Worm (Caenorhabditis elegans) whole organism, L3 larva: ENCODE data around the gene cnc-5.

ENCODE experiments used
- R02D3.7 ChIP-seq: fragments of 150-350 bp; optimal IDR thresholded peaks from 2 replicates; lab custom pipeline; 2014; ENCODE audit warnings: missing biosample characterization, missing genetic modification characterization
- ZK546.5 ChIP-seq: sonication (generic microtip); optimal IDR thresholded peaks from 2 replicates; lab custom pipeline; 2017; ENCODE audit warnings: missing biosample characterization, missing genetic modification characterization
- ama-1 ChIP-seq: fragments of 150-350 bp; optimal IDR thresholded peaks from 2 replicates; lab custom pipeline; 2018
- ceh-16 ChIP-seq: sonication (generic microtip); optimal IDR thresholded peaks from 2 replicates; lab custom pipeline; 2017; ENCODE audit warnings: missing biosample characterization, missing genetic modification characterization
- ceh-28 ChIP-seq: fragments of 150-350 bp; optimal IDR thresholded peaks from 2 replicates; lab custom pipeline; 2014; ENCODE audit warnings: missing biosample characterization, missing genetic modification reagents, missing genetic modification characterization
- ceh-82 ChIP-seq: fragments of 150-350 bp; optimal IDR thresholded peaks from 2 replicates; lab custom pipeline; 2014; ENCODE audit warnings: missing biosample characterization, missing genetic modification characterization
- daf-12 ChIP-seq: fragments of 150-350 bp; optimal IDR thresholded peaks from 2 replicates; lab custom pipeline; 2014; ENCODE audit warnings: missing biosample characterization, missing genetic modification reagents, missing genetic modification characterization
- egl-27 ChIP-seq: sonication (generic microtip); optimal IDR thresholded peaks from 4 replicates; lab custom pipeline; 2017; ENCODE audit warnings: missing biosample characterization, missing genetic modification reagents, missing genetic modification characterization
- egl-5 ChIP-seq: fragments of 150-350 bp; optimal IDR thresholded peaks from 2 replicates; lab custom pipeline; 2017; ENCODE audit warnings: missing biosample characterization, missing genetic modification reagents, missing genetic modification characterization, inconsistent platforms
- elt-2 ChIP-seq: sonication (generic microtip); optimal IDR thresholded peaks from 2 replicates; lab custom pipeline; 2016; ENCODE audit warnings: missing genetic modification reagents, mild to moderate bottlenecking, missing genetic modification characterization, missing compliant biosample characterization
- elt-3 ChIP-seq, 3 experiments: fragments of 150-350 bp in 1 of 3; sonication (generic microtip) in 2 of 3; optimal IDR thresholded peaks; 2 replicates in 2 of 3; 4 replicates in 1 of 3; lab custom pipeline; 2014 to 2017; ENCODE audit warnings: missing biosample characterization in 3 of 3, missing genetic modification characterization in 3 of 3
- eor-1 ChIP-seq, 2 experiments: fragments of 150-350 bp; optimal IDR thresholded peaks; 2 replicates each; lab custom pipeline; 2014 to 2018; ENCODE audit warnings: missing biosample characterization in 2 of 2, missing genetic modification characterization in 2 of 2
- fkh-10 ChIP-seq: sonication (generic microtip); optimal IDR thresholded peaks from 2 replicates; lab custom pipeline; 2017; ENCODE audit warnings: missing biosample characterization, missing genetic modification reagents, missing genetic modification characterization
- fos-1 ChIP-seq: fragments of 150-350 bp; optimal IDR thresholded peaks from 2 replicates; lab custom pipeline; 2014; ENCODE audit warnings: missing biosample characterization, missing genetic modification characterization
- hmg-11 ChIP-seq: sonication (generic microtip); optimal IDR thresholded peaks from 2 replicates; lab custom pipeline; 2016; ENCODE audit warnings: missing genetic modification characterization, missing compliant biosample characterization
- jun-1 ChIP-seq: fragments of 150-350 bp; optimal IDR thresholded peaks from 2 replicates; lab custom pipeline; 2014; ENCODE audit warnings: missing biosample characterization, missing genetic modification reagents, missing genetic modification characterization
- lsy-12 ChIP-seq: sonication (generic microtip); optimal IDR thresholded peaks from 2 replicates; lab custom pipeline; 2016; ENCODE audit warnings: mild to moderate bottlenecking, missing genetic modification characterization, missing compliant biosample characterization
- mml-1 ChIP-seq: fragments of 150-350 bp; sonication (generic microtip); optimal IDR thresholded peaks from 3 replicates; lab custom pipeline; 2014; ENCODE audit warnings: missing biosample characterization, missing genetic modification characterization
- nfya-1 ChIP-seq: sonication (generic microtip); optimal IDR thresholded peaks from 2 replicates; lab custom pipeline; 2017; ENCODE audit warnings: missing genetic modification characterization, mild to moderate bottlenecking, missing compliant biosample characterization, antibody characterized with exemption, moderate library complexity; ENCODE audit not compliant: insufficient read depth
- nhr-11 ChIP-seq: fragments of 150-350 bp; optimal IDR thresholded peaks from 2 replicates; lab custom pipeline; 2014; ENCODE audit warnings: missing biosample characterization, missing genetic modification characterization
- nhr-12 ChIP-seq: fragments of 150-350 bp; optimal IDR thresholded peaks from 2 replicates; lab custom pipeline; 2014; ENCODE audit warnings: missing biosample characterization, missing genetic modification characterization
- nhr-25 ChIP-seq: sonication (generic microtip); optimal IDR thresholded peaks from 2 replicates; lab custom pipeline; 2017; ENCODE audit warnings: missing biosample characterization, missing genetic modification characterization
- nhr-28 ChIP-seq: fragments of 150-350 bp; optimal IDR thresholded peaks from 2 replicates; lab custom pipeline; 2014; ENCODE audit warnings: missing biosample characterization, missing genetic modification characterization
- nhr-43 ChIP-seq: sonication (generic microtip); optimal IDR thresholded peaks from 2 replicates; lab custom pipeline; 2016; ENCODE audit warnings: mild to moderate bottlenecking, missing genetic modification characterization, missing compliant biosample characterization; ENCODE audit not compliant: poor library complexity, severe bottlenecking
- nhr-67 ChIP-seq: fragments of 150-350 bp; optimal IDR thresholded peaks from 2 replicates; lab custom pipeline; 2014; ENCODE audit warnings: missing biosample characterization, missing genetic modification characterization
- nhr-77 ChIP-seq: fragments of 150-350 bp; optimal IDR thresholded peaks from 2 replicates; lab custom pipeline; 2014; ENCODE audit warnings: missing biosample characterization, missing genetic modification characterization
- pha-4 ChIP-seq: fragments of 150-350 bp; optimal IDR thresholded peaks from 2 replicates; lab custom pipeline; 2014; ENCODE audit warnings: missing biosample characterization, missing genetic modification reagents, missing genetic modification characterization
- pqm-1 ChIP-seq: fragments of 150-350 bp; optimal IDR thresholded peaks from 2 replicates; lab custom pipeline; 2017; ENCODE audit warnings: missing biosample characterization, missing genetic modification characterization, inconsistent platforms
- skn-1 ChIP-seq: fragments of 150-350 bp; optimal IDR thresholded peaks from 2 replicates; lab custom pipeline; 2014; ENCODE audit warnings: missing biosample characterization, missing genetic modification characterization
- snpc-4 ChIP-seq: fragments of 150-350 bp; optimal IDR thresholded peaks from 2 replicates; lab custom pipeline; 2014; ENCODE audit warnings: missing biosample characterization, missing genetic modification characterization
- tbx-2 ChIP-seq: sonication (generic microtip); optimal IDR thresholded peaks from 2 replicates; lab custom pipeline; 2016; ENCODE audit warnings: mild to moderate bottlenecking, missing genetic modification characterization, missing compliant biosample characterization
- unc-39 ChIP-seq: sonication (generic microtip); optimal IDR thresholded peaks from 4 replicates; lab custom pipeline; 2017; ENCODE audit warnings: missing biosample characterization, missing genetic modification characterization
- unc-62 ChIP-seq: fragments of 150-350 bp; sonication (generic microtip); optimal IDR thresholded peaks from 4 replicates; lab custom pipeline; 2014; ENCODE audit warnings: missing biosample characterization, missing genetic modification reagents, missing genetic modification characterization
- ztf-11 ChIP-seq: fragments of 150-350 bp; optimal IDR thresholded peaks from 2 replicates; lab custom pipeline; 2014; ENCODE audit warnings: missing biosample characterization, missing genetic modification characterization
- ztf-4 ChIP-seq: fragments of 150-350 bp; optimal IDR thresholded peaks from 2 replicates; lab custom pipeline; 2014; ENCODE audit warnings: missing biosample characterization, missing genetic modification characterization

The cnc-5 gene

DNA sequence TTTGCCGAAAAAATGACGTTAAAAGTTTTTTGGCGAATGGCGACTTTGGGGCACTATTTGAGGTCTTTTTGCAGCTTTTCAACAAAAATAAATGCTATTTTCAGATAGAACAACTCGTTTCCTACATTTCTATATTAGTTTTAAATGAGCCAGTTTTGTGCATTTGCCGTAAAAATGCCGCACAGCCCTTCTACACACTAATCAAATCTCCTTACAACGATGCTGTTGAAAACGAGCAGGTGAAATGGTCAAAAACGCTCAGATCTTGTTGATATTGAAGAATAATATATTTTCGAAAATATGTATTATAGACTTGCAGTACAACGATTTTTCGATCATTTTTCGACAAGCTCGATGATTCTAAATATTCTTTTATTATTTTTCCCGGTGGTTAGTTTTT is 9.6 kb downstream of the cnc-5 start, which contains the start of gene chil-14:
chil-14 (plus strand) TSS at position 301 of the 400 bp plus-strand sequence.
- no peak for TF ChIP-seq ama-1 (lab: Kevin White, UChicago)
- TF ChIP-seq nhr-28, result no peak
- no peak for TF ChIP-seq eor-1 (tag; optimal IDR thresholded peaks at IDR 0.05; lab: Kevin White, UChicago)
- no peak for TF ChIP-seq nhr-25
- TF ChIP-seq tbx-2 (tag; lab: Kevin White, UChicago), result no peak
- no peak for TF ChIP-seq egl-5 (tag; lab: Kevin White, UChicago)
- TF ChIP-seq unc-39 (tag; lab: Kevin White, UChicago), result no peak
- no peak for TF ChIP-seq nhr-77 (tag; lab: Kevin White, UChicago)
- TF ChIP-seq elt-2 (tag; lab: Kevin White, UChicago), result no peak
- no peak for TF ChIP-seq nhr-11 (tag; lab: Kevin White, UChicago)

DNA sequence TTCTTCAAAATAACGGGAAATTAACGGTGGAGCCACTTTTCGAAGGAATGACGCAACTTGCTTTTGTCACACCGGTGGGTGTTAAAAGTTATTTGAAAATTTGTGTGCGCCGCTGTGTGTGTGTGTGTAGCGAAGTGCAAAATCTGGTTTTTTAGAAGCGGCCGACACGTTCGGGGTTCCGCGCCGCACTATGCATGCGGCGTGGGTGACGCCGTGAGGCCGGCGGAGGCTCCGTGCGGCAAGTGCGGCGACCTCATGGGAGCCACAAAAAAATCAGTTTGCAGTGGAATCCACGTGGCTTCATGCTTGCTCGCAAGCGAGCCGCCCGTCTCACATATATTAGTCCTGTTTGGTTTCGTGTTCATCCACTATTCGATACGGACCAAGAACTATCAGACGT is 10.1 kb downstream of the cnc-5 start:
- TF ChIP-seq elt-2 (tag; lab: Kevin White, UChicago) (no peak), hmg-11 (tag; lab: Kevin White, UChicago) (no peak), skn-1 (no peak), nhr-67 (tag; lab: Kevin White, UChicago) (no peak), tbx-2 (tag; lab: Kevin White, UChicago) (no peak)
- TF ChIP-seq, all 47 proteins: peak for 0

- TF ChIP-seq ztf-11 (tag; lab: Kevin White, UChicago) (no peak), unc-62 (GFP tag; lab: Kevin White, UChicago) (no peak), fos-1 (no peak), fkh-10 (GFP tag; lab: Kevin White, UChicago) (no peak), daf-12 (tag; lab: Kevin White, UChicago) (no peak), elt-3 (tag; optimal IDR thresholded peaks at IDR 0.05; lab: Kevin White, UChicago) (no peak), nhr-12 (no peak), pha-4 (tag; lab: Kevin White, UChicago) (peak; percentile 64), nhr-43 (no peak), elt-2 (tag; lab: Kevin White, UChicago) (peak; percentile 82), ceh-28 (tag; lab: Kevin White, UChicago) (peak; percentile 20), jun-1 (tag; lab: Kevin White, UChicago) (peak; percentile 72), ZK546.5 (no peak), ceh-82 (tag; lab: Kevin White, UChicago) (no peak), lsy-12 (tag; lab: Kevin White, UChicago) (no peak), ceh-16 (tag; lab: Kevin White, UChicago) (no peak), pqm-1 (tag; lab: Kevin White, UChicago) (peak; percentile 98), nhr-67 (tag; lab: Kevin White, UChicago) (no peak), ztf-4 (no peak), R02D3.7 (tag; lab: Kevin White, UChicago) (no peak), egl-5 (tag; lab: Kevin White, UChicago) (no peak), nhr-28 (no peak), egl-27 (tag; lab: Kevin White, UChicago) (no peak), nfya-1 (tag; lab: Kevin White, UChicago) (no peak), mml-1 (tag; lab: Kevin White, UChicago) (no peak)
These were observed 11.4 kb downstream of the cnc-5 start for ce11 chrV:1456614-1457013.

ce11 chrV:1459374-1459926 is 14.3 kb downstream of the cnc-5 start:
- TF ChIP-seq snpc-4 (no peak), nhr-11 (tag; lab: Kevin White, UChicago) (no peak), elt-2 (tag; lab: Kevin White, UChicago) (peak; percentile 85), pqm-1 (tag; lab: Kevin White, UChicago) (peak; percentile 96), nhr-28 (no peak), pha-4 (tag; lab: Kevin White, UChicago) (peak; percentile 67), jun-1 (tag; lab: Kevin White, UChicago) (peak; percentile 64), fos-1 (no peak), hmg-11 (tag; lab: Kevin White, UChicago) (no peak)
